Fruit fly (Drosophila melanogaster) whole organism: ENCODE data around the gene Acp76A.

Experiments
- CG8478 ChIP-seq: fragments of >200 bp; optimal IDR thresholded peaks from 2 replicates; lab custom pipeline; 2018; ENCODE audit warnings: inconsistent platforms
- Dll ChIP-seq: fragments of >200 bp; optimal IDR thresholded peaks from 2 replicates; lab custom pipeline; 2017
- pan ChIP-seq: fragments of >200 bp; optimal IDR thresholded peaks from 2 replicates; lab custom pipeline; 2017
- psq ChIP-seq: fragments of >200 bp; optimal IDR thresholded peaks from 2 replicates; lab custom pipeline; 2017
- usp ChIP-seq: fragments of >200 bp; optimal IDR thresholded peaks from 2 replicates; lab custom pipeline; 2017; ENCODE audit warnings: missing biosample characterization, missing genetic modification characterization, mixed read lengths

DNA sequence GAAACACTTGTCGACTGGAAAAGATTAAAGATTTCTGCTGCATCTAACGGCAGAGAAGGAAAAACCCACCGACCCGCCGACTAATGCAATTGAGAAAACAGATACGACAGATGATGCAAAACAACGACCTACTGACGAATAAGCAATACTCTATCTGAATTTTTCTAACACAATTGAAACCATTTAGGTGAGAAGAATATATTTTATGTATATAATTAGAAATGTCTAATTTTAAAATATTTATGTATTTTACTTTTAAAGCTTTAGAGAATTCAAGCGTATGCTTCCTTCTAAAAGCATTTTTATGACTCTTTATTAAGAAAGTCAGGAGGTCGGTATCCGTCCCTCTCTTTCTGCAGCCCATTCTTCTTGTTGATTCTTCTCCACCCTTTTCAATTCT lies 26.6 kb upstream of the Acp76A start:
- no peak for TF ChIP-seq CG8478
- no peak for TF ChIP-seq psq
- TF ChIP-seq Dll (lab: Kevin White, UChicago): no peak
- TF ChIP-seq usp (GFP tag; lab: Kevin White, UChicago): no peak
- no peak for TF ChIP-seq pan
